Worm (Caenorhabditis elegans): Measurements from ENCODE around the gene T22F3.8.

DNA sequence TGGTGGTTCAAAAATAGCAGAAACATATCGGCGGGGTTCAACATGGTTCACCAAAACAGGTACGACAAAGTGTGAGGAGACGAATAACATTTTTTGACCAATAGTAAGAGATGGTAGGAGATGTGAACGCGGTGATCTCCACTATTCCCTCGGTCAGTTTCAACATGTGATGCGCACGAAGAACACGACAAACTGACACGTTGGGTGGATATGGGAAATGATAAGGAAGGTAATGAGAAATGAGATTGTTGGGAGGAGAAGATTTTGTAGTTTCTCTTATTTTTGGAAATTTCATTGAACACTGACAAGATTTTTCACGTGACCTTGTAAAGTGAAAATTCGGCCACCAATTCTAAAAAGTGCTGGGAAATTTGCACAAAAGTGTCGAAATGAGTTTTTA is 5.5 kb upstream of the T22F3.8 start:
- TF ChIP-seq tra-4 (tag; optimal IDR thresholded peaks at IDR 0.05), result no peak
- TF ChIP-seq tbx-37 (GFP tag; conservative IDR thresholded peaks at IDR 0.05), result no peak
- no peak for TF ChIP-seq F13C5.2 (tag; optimal IDR thresholded peaks at IDR 0.05)
- TF ChIP-seq aly-1 (tag; optimal IDR thresholded peaks at IDR 0.05), result no peak
- no peak for TF ChIP-seq hmbx-1 (tag; optimal IDR thresholded peaks at IDR 0.05)
- no peak for TF ChIP-seq ama-1 (optimal IDR thresholded peaks at IDR 0.05)
- no peak for TF ChIP-seq hmg-4 (GFP tag; optimal IDR thresholded peaks at IDR 0.05)
- no peak for TF ChIP-seq ceh-36 (tag; optimal IDR thresholded peaks at IDR 0.05)
